Fruit fly (Drosophila melanogaster) whole organism, embryonic: ENCODE data around the gene Lamtor4.

ENCODE experiments used
- Adf1 ChIP-seq: fragments of 200-800 bp; sonication (Bioruptor generic); IDR thresholded peaks from 2 replicates; pipeline ENCODE4 v1.3.6; 2022; ENCODE audit warnings: missing biosample characterization, missing genetic modification characterization
- B-H2 ChIP-seq: fragments of 200-800 bp; sonication (Bioruptor generic); optimal IDR thresholded peaks from 2 replicates; lab custom pipeline; 2018; ENCODE audit warnings: missing biosample characterization, mild to moderate bottlenecking, missing genetic modification characterization
- CG10543 ChIP-seq: fragments of 200-800 bp; sonication (Bioruptor generic); optimal IDR thresholded peaks from 3 replicates; lab custom pipeline; 2017; ENCODE audit warnings: missing biosample characterization, mild to moderate bottlenecking, missing genetic modification characterization, moderate library complexity
- CG11093 ChIP-seq: fragments of 200-800 bp; sonication (Bioruptor generic); IDR thresholded peaks from 3 replicates; pipeline ENCODE4 v1.3.6; 2022; ENCODE audit warnings: missing biosample characterization, missing genetic modification characterization
- CG11696 ChIP-seq: fragments of 200-800 bp; sonication (Bioruptor generic); IDR thresholded peaks from 2 replicates; pipeline ENCODE4 v1.3.6; 2022; ENCODE audit warnings: missing biosample characterization, missing genetic modification characterization
- CG13123 ChIP-seq: fragments of 200-800 bp; sonication (Bioruptor generic); optimal IDR thresholded peaks from 2 replicates; lab custom pipeline; 2016; ENCODE audit warnings: missing biosample characterization, missing genetic modification characterization
- CG13775 ChIP-seq: fragments of 200-800 bp; sonication (Bioruptor generic); optimal IDR thresholded peaks from 3 replicates; lab custom pipeline; 2017; ENCODE audit warnings: missing biosample characterization, mild to moderate bottlenecking, missing genetic modification characterization
- CG15514 ChIP-seq: fragments of 200-800 bp; sonication (Bioruptor generic); optimal IDR thresholded peaks from 3 replicates; lab custom pipeline; 2017; ENCODE audit warnings: missing biosample characterization, missing genetic modification characterization, mild to moderate bottlenecking, moderate library complexity, missing genetic modification reagents
- CG17186 ChIP-seq: fragments of 200-800 bp; sonication (Bioruptor generic); optimal IDR thresholded peaks from 3 replicates; lab custom pipeline; 2017; ENCODE audit warnings: missing biosample characterization, missing genetic modification reagents, missing genetic modification characterization
- CG18599 ChIP-seq: fragments of 200-800 bp; sonication (Bioruptor generic); optimal IDR thresholded peaks from 3 replicates; lab custom pipeline; 2017; ENCODE audit warnings: missing biosample characterization, missing genetic modification characterization, mild to moderate bottlenecking, moderate library complexity, missing genetic modification reagents
- CG2120 ChIP-seq: fragments of 200-800 bp; sonication (Bioruptor generic); optimal IDR thresholded peaks from 3 replicates; lab custom pipeline; 2016; ENCODE audit warnings: missing biosample characterization, missing genetic modification characterization
- CG2678 ChIP-seq: fragments of 200-800 bp; sonication (Bioruptor generic); optimal IDR thresholded peaks from 3 replicates; lab custom pipeline; 2019; ENCODE audit warnings: missing biosample characterization, mild to moderate bottlenecking, missing genetic modification characterization, moderate library complexity
- CG30431 ChIP-seq: fragments of 200-800 bp; sonication (Bioruptor generic); optimal IDR thresholded peaks from 2 replicates; lab custom pipeline; 2017; ENCODE audit warnings: missing biosample characterization, missing genetic modification characterization
- CG31365 ChIP-seq: fragments of 200-800 bp; sonication (Bioruptor generic); optimal IDR thresholded peaks from 2 replicates; lab custom pipeline; 2018; ENCODE audit warnings: missing biosample characterization, mild to moderate bottlenecking, missing genetic modification characterization
- CG32532 ChIP-seq: fragments of 200-800 bp; sonication (Bioruptor generic); IDR thresholded peaks from 2 replicates; pipeline ENCODE4 v1.3.6; 2022; ENCODE audit warnings: missing biosample characterization, missing genetic modification characterization
- CG34376 ChIP-seq: fragments of 200-800 bp; sonication (Bioruptor generic); optimal IDR thresholded peaks from 2 replicates; lab custom pipeline; 2018; ENCODE audit warnings: missing biosample characterization, mild to moderate bottlenecking, missing genetic modification characterization
- CG43689 ChIP-seq: fragments of 200-800 bp; sonication (Bioruptor generic); IDR thresholded peaks from 2 replicates; pipeline ENCODE4 v1.3.6; 2022; ENCODE audit warnings: missing biosample characterization, missing genetic modification characterization
- CG4820 ChIP-seq: fragments of 200-800 bp; sonication (Bioruptor generic); optimal IDR thresholded peaks from 3 replicates; lab custom pipeline; 2016; ENCODE audit warnings: missing biosample characterization, missing genetic modification characterization
- CG6765 ChIP-seq: fragments of 200-800 bp; sonication (Bioruptor generic); optimal IDR thresholded peaks from 3 replicates; lab custom pipeline; 2017; ENCODE audit warnings: missing biosample characterization, mild to moderate bottlenecking, missing genetic modification characterization
- CG7556 ChIP-seq: fragments of 200-800 bp; sonication (Bioruptor generic); optimal IDR thresholded peaks from 2 replicates; lab custom pipeline; 2017; ENCODE audit warnings: missing biosample characterization, mild to moderate bottlenecking, missing genetic modification characterization
- CG8290 ChIP-seq, 3 experiments: fragments of 200-800 bp; sonication (Bioruptor generic); optimal IDR thresholded peaks; 2 replicates each; lab custom pipeline; 2016 to 2019; ENCODE audit warnings: missing biosample characterization in 3 of 3, missing genetic modification characterization in 3 of 3, mild to moderate bottlenecking in 2 of 3, moderate library complexity in 1 of 3
- CG9932 ChIP-seq: fragments of 200-800 bp; sonication (Bioruptor generic); IDR thresholded peaks from 2 replicates; pipeline ENCODE4 v1.3.6; 2022; ENCODE audit warnings: missing biosample characterization, missing genetic modification characterization
- CHES-1-like ChIP-seq: fragments of 200-800 bp; sonication (Bioruptor generic); optimal IDR thresholded peaks from 2 replicates; lab custom pipeline; 2016; ENCODE audit warnings: missing biosample characterization, missing genetic modification characterization
- D19B ChIP-seq: fragments of 200-800 bp; sonication (Bioruptor generic); optimal IDR thresholded peaks from 2 replicates; lab custom pipeline; 2017; ENCODE audit warnings: missing biosample characterization, mild to moderate bottlenecking, missing genetic modification characterization
- E2f2 ChIP-seq: fragments of 200-800 bp; sonication (Bioruptor generic); IDR thresholded peaks from 2 replicates; pipeline ENCODE4 v1.3.6; 2022; ENCODE audit warnings: missing biosample characterization, missing genetic modification characterization
- Fer1 ChIP-seq: fragments of 200-800 bp; sonication (Bioruptor generic); optimal IDR thresholded peaks from 2 replicates; lab custom pipeline; 2017; ENCODE audit warnings: missing biosample characterization, mild to moderate bottlenecking, missing genetic modification characterization
- Fer3 ChIP-seq: fragments of 200-800 bp; sonication (Bioruptor generic); optimal IDR thresholded peaks from 2 replicates; lab custom pipeline; 2018; ENCODE audit warnings: missing biosample characterization, mild to moderate bottlenecking, missing genetic modification characterization, moderate library complexity
- HLH54F ChIP-seq: fragments of 200-800 bp; sonication (Bioruptor generic); optimal IDR thresholded peaks from 3 replicates; lab custom pipeline; 2016; ENCODE audit warnings: missing biosample characterization, missing genetic modification characterization
- Hmr ChIP-seq: fragments of 200-800 bp; sonication (Bioruptor generic); optimal IDR thresholded peaks from 3 replicates; lab custom pipeline; 2017; ENCODE audit warnings: mild to moderate bottlenecking, missing biosample characterization, missing genetic modification reagents, missing genetic modification characterization
- Med ChIP-seq: fragments of 200-800 bp; sonication (Bioruptor generic); peaks from one replicate; lab custom pipeline; 2016; ENCODE audit warnings: missing biosample characterization, missing genetic modification characterization, mild to moderate bottlenecking, inconsistent platforms, moderate library complexity
- Meics ChIP-seq: fragments of 200-800 bp; sonication (Bioruptor generic); optimal IDR thresholded peaks from 2 replicates; lab custom pipeline; 2017; ENCODE audit warnings: missing biosample characterization, mild to moderate bottlenecking, missing genetic modification characterization
- Oli ChIP-seq: fragments of 200-800 bp; sonication (Bioruptor generic); optimal IDR thresholded peaks from 2 replicates; lab custom pipeline; 2018; ENCODE audit warnings: missing biosample characterization, mild to moderate bottlenecking, missing genetic modification characterization, moderate library complexity
- PHDP ChIP-seq: fragments of 200-800 bp; sonication (Bioruptor generic); optimal IDR thresholded peaks from 3 replicates; lab custom pipeline; 2018; ENCODE audit warnings: missing biosample characterization, mild to moderate bottlenecking, missing genetic modification characterization, moderate library complexity
- bbx ChIP-seq: fragments of 200-800 bp; sonication (Bioruptor generic); IDR thresholded peaks from 2 replicates; pipeline ENCODE4 v1.3.6; 2022; ENCODE audit warnings: missing biosample characterization, missing genetic modification characterization; ENCODE audit not compliant: partially characterized antibody
- bcd ChIP-seq: fragments of 200-800 bp; sonication (Bioruptor generic); optimal IDR thresholded peaks from 2 replicates; lab custom pipeline; 2017; ENCODE audit warnings: missing biosample characterization, mild to moderate bottlenecking, missing genetic modification characterization
- btn ChIP-seq: fragments of 200-800 bp; sonication (Bioruptor generic); optimal IDR thresholded peaks from 2 replicates; lab custom pipeline; 2016; ENCODE audit warnings: missing biosample characterization, missing genetic modification characterization
- caup ChIP-seq: fragments of 200-800 bp; sonication (Bioruptor generic); optimal IDR thresholded peaks from 3 replicates; lab custom pipeline; 2017; ENCODE audit warnings: missing biosample characterization, mild to moderate bottlenecking, missing genetic modification characterization, moderate library complexity; ENCODE audit not compliant: severe bottlenecking
- cwo ChIP-seq: fragments of 200-800 bp; sonication (Bioruptor generic); optimal IDR thresholded peaks from 3 replicates; lab custom pipeline; 2017; ENCODE audit warnings: missing biosample characterization, missing genetic modification characterization, mild to moderate bottlenecking, moderate library complexity, missing genetic modification reagents
- dan ChIP-seq: fragments of 200-800 bp; sonication (Bioruptor generic); IDR thresholded peaks from 2 replicates; pipeline ENCODE4 v1.3.6; 2022; ENCODE audit warnings: missing biosample characterization, missing genetic modification characterization
- dpn ChIP-seq, 2 experiments: fragments of 200-800 bp; sonication (Bioruptor generic); optimal IDR thresholded peaks; 3 replicates each; lab custom pipeline; 2016; ENCODE audit warnings: missing biosample characterization in 2 of 2, missing genetic modification characterization in 2 of 2
- en ChIP-seq: fragments of 200-800 bp; sonication (Bioruptor generic); optimal IDR thresholded peaks from 2 replicates; lab custom pipeline; 2016; ENCODE audit warnings: missing biosample characterization, missing genetic modification characterization
- fd102C ChIP-seq: fragments of 200-800 bp; sonication (Bioruptor generic); optimal IDR thresholded peaks from 2 replicates; lab custom pipeline; 2018; ENCODE audit warnings: missing biosample characterization, mild to moderate bottlenecking, missing genetic modification characterization, moderate library complexity
- fd3F ChIP-seq: fragments of 200-800 bp; sonication (Bioruptor generic); optimal IDR thresholded peaks from 2 replicates; lab custom pipeline; 2018; ENCODE audit warnings: missing biosample characterization, mild to moderate bottlenecking, missing genetic modification characterization, moderate library complexity
- fru ChIP-seq: fragments of >200 bp; optimal IDR thresholded peaks from 2 replicates; lab custom pipeline; 2017
- hkb ChIP-seq, 2 experiments: fragments of 200-800 bp in 1 of 2; fragments of >200 bp in 1 of 2; sonication (Bioruptor generic) in 1 of 2; IDR thresholded peaks in 1 of 2; optimal IDR thresholded peaks in 1 of 2; 2 replicates each; pipeline versions ENCODE4 v1.3.6 to Lab custom; 2017 to 2022; ENCODE audit warnings: missing biosample characterization in 1 of 2, missing genetic modification characterization in 1 of 2
- lab ChIP-seq: fragments of 200-800 bp; sonication (Bioruptor generic); optimal IDR thresholded peaks from 3 replicates; lab custom pipeline; 2017; ENCODE audit warnings: missing biosample characterization, missing genetic modification characterization, mild to moderate bottlenecking, moderate library complexity, missing genetic modification reagents
- schlank ChIP-seq: fragments of 200-800 bp; sonication (Bioruptor generic); optimal IDR thresholded peaks from 2 replicates; lab custom pipeline; 2018; ENCODE audit warnings: missing biosample characterization, mild to moderate bottlenecking, missing genetic modification characterization
- sd ChIP-seq: fragments of 200-800 bp; sonication (Bioruptor generic); optimal IDR thresholded peaks from 3 replicates; lab custom pipeline; 2018; ENCODE audit warnings: missing biosample characterization, mild to moderate bottlenecking, missing genetic modification characterization, moderate library complexity
- sens ChIP-seq: fragments of 200-800 bp; sonication (Bioruptor generic); peaks from one replicate; lab custom pipeline; 2016; ENCODE audit warnings: missing biosample characterization, missing genetic modification characterization
- sens-2 ChIP-seq: fragments of 200-800 bp; sonication (Bioruptor generic); IDR thresholded peaks from 2 replicates; pipeline ENCODE4 v1.3.6; 2022; ENCODE audit warnings: missing biosample characterization, missing genetic modification characterization
- zfh2 ChIP-seq: fragments of 200-800 bp; sonication (Bioruptor generic); optimal IDR thresholded peaks from 2 replicates; lab custom pipeline; 2016; ENCODE audit warnings: missing biosample characterization, missing genetic modification characterization

Gene Lamtor4

DNA sequence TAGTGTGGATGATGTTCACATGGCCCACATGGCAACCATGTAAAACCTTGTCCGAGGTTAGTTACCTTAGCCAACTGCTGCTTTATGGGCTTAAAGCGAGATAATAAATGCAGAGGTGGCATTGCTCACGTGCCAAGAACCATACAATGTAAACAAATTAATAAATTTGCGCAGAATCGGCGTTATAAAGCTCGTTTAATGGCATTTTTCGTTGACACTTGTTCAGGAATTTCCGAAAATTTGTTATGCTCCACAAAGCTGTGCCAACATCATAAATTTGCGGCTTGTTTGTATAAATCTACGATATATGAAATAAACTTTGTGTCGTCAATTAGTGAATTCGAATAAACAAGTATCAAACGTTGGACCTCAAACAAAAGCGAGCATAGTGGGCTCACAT, 35.1 kb downstream of the Lamtor4 start:
- TF ChIP-seq Oli (tag; lab: Kevin White, UChicago) (no peak), schlank (tag; lab: Kevin White, UChicago) (peak; percentile 15), Fer3 (tag; lab: Kevin White, UChicago) (peak; percentile 12), btn (GFP tag; lab: Kevin White, UChicago) (no peak), B-H2 (GFP tag; lab: Kevin White, UChicago) (peak; percentile 24), fd3F (GFP tag; lab: Kevin White, UChicago) (peak; percentile 0), E2f2 (GFP tag; lab: Robert Waterston, UW) (no peak), CG2120 (GFP tag; lab: Kevin White, UChicago) (peak; percentile 5), bbx (GFP tag; lab: Robert Waterston, UW) (no peak), CG30431 (no peak), Fer1 (peak; percentile 15), caup (GFP tag; lab: Kevin White, UChicago) (peak; percentile 25), PHDP (tag; lab: Kevin White, UChicago) (no peak), CG8290 (GFP tag; optimal IDR thresholded peaks at IDR 0.05; lab: Kevin White, UChicago) (no peak), CG8290 (tag; optimal IDR thresholded peaks at IDR 0.05; lab: Kevin White, UChicago) (peak in 1 of 2 experiments; percentile 14), CG13775 (no peak), fd102C (GFP tag; lab: Kevin White, UChicago) (no peak), CG17186 (GFP tag; lab: Kevin White, UChicago) (no peak), Hmr (peak; percentile 52), CG6765 (GFP tag; lab: Kevin White, UChicago) (peak; percentile 41), CG10543 (GFP tag; lab: Kevin White, UChicago) (peak; percentile 6), sens (GFP tag; lab: Kevin White, UChicago) (peak; percentile 42), fru (lab: Kevin White, UChicago) (no peak), CG18599 (peak; percentile 51), lab (GFP tag; lab: Kevin White, UChicago) (peak; percentile 38), Meics (GFP tag; lab: Kevin White, UChicago) (no peak), sd (peak; percentile 91), hkb (optimal IDR thresholded peaks at IDR 0.05; lab: Kevin White, UChicago) (no peak), hkb (GFP tag; IDR thresholded peaks at IDR 0.05; lab: Robert Waterston, UW) (no peak), cwo (peak; percentile 64), CG2678 (peak; percentile 14), CG15514 (peak; percentile 19)

DNA sequence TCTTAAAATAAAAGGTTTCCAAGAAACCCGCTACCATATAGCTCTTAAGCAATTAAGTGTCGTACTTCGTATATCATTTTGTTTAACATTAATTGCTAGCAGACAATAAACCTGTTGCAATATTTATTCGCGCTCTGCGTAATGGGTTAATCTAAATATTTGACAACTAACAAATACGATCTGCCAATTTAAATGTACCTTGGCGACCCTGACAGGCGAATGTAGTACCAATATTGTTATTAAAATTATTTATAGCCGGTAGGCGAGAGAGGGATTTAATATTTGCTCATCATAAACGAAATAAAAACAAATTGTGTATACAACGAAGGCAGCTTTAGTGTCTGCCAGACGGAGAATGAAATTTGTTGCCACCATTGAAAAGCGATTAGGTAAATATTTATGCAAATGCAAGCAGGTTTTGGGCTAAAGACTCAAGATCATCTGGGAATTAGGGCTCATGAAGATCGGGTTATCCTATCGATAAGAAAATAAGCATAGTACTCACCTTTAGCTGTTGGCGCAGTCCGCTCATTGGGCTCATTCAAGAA, 36.1 kb downstream of the Lamtor4 start:
- TF ChIP-seq CG32532 (GFP tag; lab: Robert Waterston, UW), result no peak
- TF ChIP-seq CG4820 (GFP tag; lab: Kevin White, UChicago), result no peak
- TF ChIP-seq CG17186 (GFP tag; lab: Kevin White, UChicago), result no peak
- no peak for TF ChIP-seq CG11093 (GFP tag; lab: Robert Waterston, UW)
- TF ChIP-seq zfh2 (GFP tag; lab: Kevin White, UChicago), result no peak
- TF ChIP-seq CG34376 (GFP tag; lab: Kevin White, UChicago), result no peak
- TF ChIP-seq Adf1, result no peak
- no peak for TF ChIP-seq CG13123 (GFP tag; lab: Kevin White, UChicago)
- TF ChIP-seq HLH54F (GFP tag; lab: Kevin White, UChicago), result no peak
- TF ChIP-seq CG43689, result no peak
- TF ChIP-seq D19B, result no peak
- peak; percentile 84 for TF ChIP-seq Med (GFP tag; lab: Kevin White, UChicago)
- TF ChIP-seq CG7556 (GFP tag; lab: Kevin White, UChicago), result peak; percentile 38
- TF ChIP-seq CG31365 (tag; lab: Kevin White, UChicago), result no peak
- no peak for TF ChIP-seq CG11696 (GFP tag; lab: Robert Waterston, UW)
- no peak for TF ChIP-seq CHES-1-like
- no peak for TF ChIP-seq CG9932 (GFP tag; lab: Robert Waterston, UW)
- TF ChIP-seq en (GFP tag; lab: Kevin White, UChicago), result no peak
- no peak for TF ChIP-seq sens-2 (GFP tag; lab: Robert Waterston, UW)
- TF ChIP-seq dan (GFP tag; lab: Robert Waterston, UW), result no peak
- TF ChIP-seq bcd (GFP tag; lab: Kevin White, UChicago), result no peak
- TF ChIP-seq dpn (GFP tag; optimal IDR thresholded peaks at IDR 0.05; lab: Kevin White, UChicago), result no peak
